Fruit fly (Drosophila melanogaster) whole organism, embryonic: ENCODE results near the gene Sil1.

Experiments used
- Asciz ChIP-seq: fragments of 200-800 bp; sonication (Bioruptor generic); optimal IDR thresholded peaks from 2 replicates; lab custom pipeline; 2017; ENCODE audit warnings: missing biosample characterization, mild to moderate bottlenecking, missing genetic modification characterization, missing genetic modification reagents
- Atf3 ChIP-seq: fragments of 200-800 bp; sonication (Bioruptor generic); optimal IDR thresholded peaks from 3 replicates; lab custom pipeline; 2016; ENCODE audit warnings: missing biosample characterization, missing genetic modification characterization
- B-H2 ChIP-seq: fragments of 200-800 bp; sonication (Bioruptor generic); optimal IDR thresholded peaks from 2 replicates; lab custom pipeline; 2018; ENCODE audit warnings: missing biosample characterization, mild to moderate bottlenecking, missing genetic modification characterization
- CG10147 ChIP-seq: fragments of 200-800 bp; sonication (Bioruptor generic); optimal IDR thresholded peaks from 2 replicates; lab custom pipeline; 2019; ENCODE audit warnings: missing biosample characterization, mild to moderate bottlenecking, missing genetic modification characterization, moderate library complexity
- CG11085 ChIP-seq: fragments of 200-800 bp; sonication (Bioruptor generic); IDR thresholded peaks from 2 replicates; pipeline ENCODE4 v1.3.6; 2022; ENCODE audit warnings: missing biosample characterization, missing genetic modification characterization
- CG11696 ChIP-seq: fragments of 200-800 bp; sonication (Bioruptor generic); IDR thresholded peaks from 2 replicates; pipeline ENCODE4 v1.3.6; 2022; ENCODE audit warnings: missing biosample characterization, missing genetic modification characterization
- CG13624 ChIP-seq: fragments of 200-800 bp; sonication (Bioruptor generic); optimal IDR thresholded peaks from 2 replicates; lab custom pipeline; 2016; ENCODE audit warnings: missing biosample characterization, missing genetic modification characterization
- CG14014 ChIP-seq: fragments of 200-800 bp; sonication (Bioruptor generic); IDR thresholded peaks from 2 replicates; pipeline ENCODE4 v1.3.6; 2022; ENCODE audit warnings: missing biosample characterization, missing genetic modification characterization
- CG17612 ChIP-seq: fragments of 200-800 bp; sonication (Bioruptor generic); IDR thresholded peaks from 2 replicates; pipeline ENCODE4 v1.3.6; 2022; ENCODE audit warnings: missing biosample characterization, missing genetic modification characterization
- CG2116 ChIP-seq: fragments of 200-800 bp; sonication (Bioruptor generic); optimal IDR thresholded peaks from 3 replicates; lab custom pipeline; 2018; ENCODE audit warnings: missing biosample characterization, mild to moderate bottlenecking, missing genetic modification characterization
- CG2202 ChIP-seq: fragments of 200-800 bp; sonication (Bioruptor generic); optimal IDR thresholded peaks from 2 replicates; lab custom pipeline; 2018; ENCODE audit warnings: missing biosample characterization, mild to moderate bottlenecking, missing genetic modification characterization
- CG3065 ChIP-seq: fragments of 200-800 bp; sonication (Bioruptor generic); optimal IDR thresholded peaks from 2 replicates; lab custom pipeline; 2016; ENCODE audit warnings: missing biosample characterization, missing genetic modification characterization
- CG31441 ChIP-seq: fragments of 200-800 bp; sonication (Bioruptor generic); IDR thresholded peaks from 2 replicates; pipeline ENCODE4 v1.3.6; 2022; ENCODE audit warnings: missing biosample characterization, missing genetic modification characterization
- CG33557 ChIP-seq: fragments of 200-800 bp; sonication (Bioruptor generic); optimal IDR thresholded peaks from 2 replicates; lab custom pipeline; 2019; ENCODE audit warnings: missing biosample characterization, mild to moderate bottlenecking, missing genetic modification characterization, moderate library complexity
- CG4707 ChIP-seq: fragments of 200-800 bp; sonication (Bioruptor generic); optimal IDR thresholded peaks from 2 replicates; lab custom pipeline; 2018; ENCODE audit warnings: missing biosample characterization, mild to moderate bottlenecking, missing genetic modification characterization, moderate library complexity
- CG8281 ChIP-seq: fragments of 200-800 bp; sonication (Bioruptor generic); optimal IDR thresholded peaks from 2 replicates; lab custom pipeline; 2018; ENCODE audit warnings: missing biosample characterization, mild to moderate bottlenecking, missing genetic modification characterization, moderate library complexity
- CG9215 ChIP-seq: fragments of 200-800 bp; sonication (Bioruptor generic); IDR thresholded peaks from 2 replicates; pipeline ENCODE4 v1.3.6; 2022; ENCODE audit warnings: missing biosample characterization, missing genetic modification characterization
- CTCF ChIP-seq: fragments of 200-800 bp; sonication (Bioruptor generic); optimal IDR thresholded peaks from 2 replicates; lab custom pipeline; 2017; ENCODE audit warnings: missing biosample characterization, mild to moderate bottlenecking, missing genetic modification characterization, moderate library complexity
- CoRest ChIP-seq: fragments of 200-800 bp; sonication (Bioruptor generic); optimal IDR thresholded peaks from 3 replicates; lab custom pipeline; 2018; ENCODE audit warnings: missing biosample characterization, mild to moderate bottlenecking, missing genetic modification characterization, moderate library complexity
- Deaf1 ChIP-seq: fragments of 200-800 bp; optimal IDR thresholded peaks from 3 replicates; lab custom pipeline; 2019; ENCODE audit warnings: missing biosample characterization, mild to moderate bottlenecking, missing genetic modification characterization, moderate library complexity
- Dfd ChIP-seq, 2 experiments: fragments of >200 bp; optimal IDR thresholded peaks; 2 replicates each; lab custom pipeline; 2017; ENCODE audit warnings: missing biosample characterization in 2 of 2, missing genetic modification characterization in 2 of 2
- Doc2 ChIP-seq: fragments of 200-800 bp; sonication (Bioruptor generic); IDR thresholded peaks from 2 replicates; pipeline ENCODE4 v1.3.6; 2022; ENCODE audit warnings: missing biosample characterization, missing genetic modification characterization
- E2f2 ChIP-seq: fragments of 200-800 bp; sonication (Bioruptor generic); IDR thresholded peaks from 2 replicates; pipeline ENCODE4 v1.3.6; 2022; ENCODE audit warnings: missing biosample characterization, missing genetic modification characterization
- GATAe ChIP-seq: fragments of 200-800 bp; sonication (Bioruptor generic); conservative IDR thresholded peaks from 2 replicates; pipeline ENCODE4 v1.3.6; 2022; ENCODE audit warnings: missing biosample characterization, missing genetic modification characterization
- Myb ChIP-seq: fragments of 200-800 bp; sonication (Bioruptor generic); optimal IDR thresholded peaks from 2 replicates; lab custom pipeline; 2016; ENCODE audit warnings: missing biosample characterization, missing genetic modification characterization
- NFAT ChIP-seq: fragments of 200-800 bp; sonication (Bioruptor generic); IDR thresholded peaks from 2 replicates; pipeline ENCODE4 v1.3.6; 2022; ENCODE audit warnings: missing biosample characterization, missing genetic modification characterization
- Neu2 ChIP-seq: fragments of 200-800 bp; sonication (Bioruptor generic); optimal IDR thresholded peaks from 3 replicates; lab custom pipeline; 2016; ENCODE audit warnings: missing biosample characterization, missing genetic modification characterization, borderline replicate concordance
- Sry-β ChIP-seq: fragments of 200-800 bp; sonication (Bioruptor generic); optimal IDR thresholded peaks from 2 replicates; lab custom pipeline; 2018; ENCODE audit warnings: missing biosample characterization, mild to moderate bottlenecking, missing genetic modification characterization, moderate library complexity
- TFAM ChIP-seq: fragments of 200-800 bp; sonication (Bioruptor generic); optimal IDR thresholded peaks from 2 replicates; lab custom pipeline; 2017; ENCODE audit warnings: missing biosample characterization, missing genetic modification characterization, inconsistent platforms
- YL-1 ChIP-seq: fragments of 200-800 bp; sonication (Bioruptor generic); optimal IDR thresholded peaks from 3 replicates; lab custom pipeline; 2017; ENCODE audit warnings: missing biosample characterization, mild to moderate bottlenecking, missing genetic modification characterization
- caup ChIP-seq: fragments of 200-800 bp; sonication (Bioruptor generic); optimal IDR thresholded peaks from 3 replicates; lab custom pipeline; 2017; ENCODE audit warnings: missing biosample characterization, mild to moderate bottlenecking, missing genetic modification characterization, moderate library complexity; ENCODE audit not compliant: severe bottlenecking
- chinmo ChIP-seq: fragments of 200-800 bp; sonication (Bioruptor generic); IDR thresholded peaks from 4 replicates; pipeline ENCODE4 v1.3.6; 2022; ENCODE audit warnings: missing biosample characterization, missing genetic modification characterization; ENCODE audit not compliant: partially characterized antibody
- ci ChIP-seq: fragments of 200-800 bp; sonication (Bioruptor generic); IDR thresholded peaks from 3 replicates; pipeline ENCODE4 v1.3.6; 2022; ENCODE audit warnings: missing biosample characterization, missing genetic modification characterization
- crc ChIP-seq: fragments of 200-800 bp; sonication (Bioruptor generic); optimal IDR thresholded peaks from 2 replicates; lab custom pipeline; 2016; ENCODE audit warnings: missing biosample characterization, missing genetic modification characterization
- croc ChIP-seq: fragments of 200-800 bp; sonication (Bioruptor generic); conservative IDR thresholded peaks from 3 replicates; pipeline ENCODE4 v1.3.6; 2022; ENCODE audit warnings: missing biosample characterization, missing genetic modification characterization
- dimm ChIP-seq: fragments of 200-800 bp; sonication (Bioruptor generic); IDR thresholded peaks from 2 replicates; pipeline ENCODE4 v1.3.6; 2022; ENCODE audit warnings: missing biosample characterization, missing genetic modification characterization
- dmrt11E ChIP-seq: fragments of 200-800 bp; sonication (Bioruptor generic); optimal IDR thresholded peaks from 3 replicates; lab custom pipeline; 2018; ENCODE audit warnings: missing biosample characterization, mild to moderate bottlenecking, missing genetic modification characterization, moderate library complexity
- ems ChIP-seq: fragments of 200-800 bp; sonication (Bioruptor generic); optimal IDR thresholded peaks from 3 replicates; lab custom pipeline; 2016; ENCODE audit warnings: missing biosample characterization, missing genetic modification characterization
- gce ChIP-seq: fragments of 200-800 bp; sonication (Bioruptor generic); IDR thresholded peaks from 3 replicates; pipeline ENCODE4 v1.3.6; 2022; ENCODE audit warnings: missing biosample characterization, missing genetic modification characterization
- gcm2 ChIP-seq: fragments of 200-800 bp; sonication (Bioruptor generic); optimal IDR thresholded peaks from 2 replicates; lab custom pipeline; 2016; ENCODE audit warnings: missing biosample characterization, missing genetic modification characterization
- gfzf ChIP-seq: fragments of 200-800 bp; sonication (Bioruptor generic); optimal IDR thresholded peaks from 2 replicates; lab custom pipeline; 2016; ENCODE audit warnings: missing biosample characterization, mild to moderate bottlenecking, missing genetic modification characterization, moderate library complexity
- grau ChIP-seq: fragments of 200-800 bp; optimal IDR thresholded peaks from 3 replicates; lab custom pipeline; 2019; ENCODE audit warnings: missing biosample characterization, mild to moderate bottlenecking, missing genetic modification characterization, moderate library complexity
- knrl ChIP-seq: fragments of 200-800 bp; sonication (Bioruptor generic); IDR thresholded peaks from 3 replicates; pipeline ENCODE4 v1.3.6; 2022; ENCODE audit warnings: missing biosample characterization, missing genetic modification characterization; ENCODE audit not compliant: partially characterized antibody
- oc ChIP-seq: fragments of 200-800 bp; sonication (Bioruptor generic); optimal IDR thresholded peaks from 2 replicates; lab custom pipeline; 2018; ENCODE audit warnings: missing biosample characterization, mild to moderate bottlenecking, missing genetic modification characterization, moderate library complexity
- org-1 ChIP-seq: fragments of 200-800 bp; sonication (Bioruptor generic); optimal IDR thresholded peaks from 2 replicates; lab custom pipeline; 2017; ENCODE audit warnings: missing biosample characterization, missing genetic modification characterization
- pnt ChIP-seq: fragments of 200-800 bp; sonication (Bioruptor generic); optimal IDR thresholded peaks from 3 replicates; lab custom pipeline; 2016; ENCODE audit warnings: missing biosample characterization, missing genetic modification characterization
- pzg ChIP-seq: fragments of 200-800 bp; sonication (Bioruptor generic); optimal IDR thresholded peaks from 3 replicates; lab custom pipeline; 2018; ENCODE audit warnings: missing biosample characterization, mild to moderate bottlenecking, missing genetic modification characterization, moderate library complexity
- ranshi ChIP-seq: fragments of 200-800 bp; sonication (Bioruptor generic); IDR thresholded peaks from 2 replicates; pipeline ENCODE4 v1.3.6; 2022; ENCODE audit warnings: missing biosample characterization, missing genetic modification characterization
- run ChIP-seq: fragments of 200-800 bp; sonication (Bioruptor generic); optimal IDR thresholded peaks from 3 replicates; lab custom pipeline; 2018; ENCODE audit warnings: missing biosample characterization, mild to moderate bottlenecking, missing genetic modification characterization
- slou ChIP-seq: fragments of 200-800 bp; sonication (Bioruptor generic); optimal IDR thresholded peaks from 3 replicates; lab custom pipeline; 2016; ENCODE audit warnings: missing biosample characterization, missing genetic modification characterization
- sug ChIP-seq: fragments of 200-800 bp; optimal IDR thresholded peaks from 2 replicates; lab custom pipeline; 2019; ENCODE audit warnings: missing biosample characterization, mild to moderate bottlenecking, missing genetic modification characterization, moderate library complexity

Sil1 gene

dm6 chr3R:25247379-25247869, 12.1 kb upstream of the Sil1 start, which contains the start of the genes RpS27 and Nup37 (continued):
- TF ChIP-seq gcm2 (GFP tag; lab: Kevin White, UChicago) (peak; percentile 98), Neu2 (peak; percentile 93), dimm (GFP tag; lab: Robert Waterston, UW) (peak; percentile 92), ci (peak; percentile 99), B-H2 (peak; percentile 100), CG11085 (peak; percentile 99), CG14014 (peak; percentile 95), oc (tag; lab: Kevin White, UChicago) (peak; percentile 92), Doc2 (peak; percentile 94), E2f2 (GFP tag; lab: Robert Waterston, UW) (peak; percentile 85), GATAe (GFP tag; lab: Robert Waterston, UW) (peak; percentile 87), CG2202 (tag; lab: Kevin White, UChicago) (peak; percentile 96), Atf3 (GFP tag; lab: Kevin White, UChicago) (peak; percentile 98), CoRest (tag; lab: Kevin White, UChicago) (peak; percentile 95), knrl (GFP tag; lab: Robert Waterston, UW) (0 out of 3 replicates have a peak, but pooled peaks have one; percentile 44), TFAM (peak; percentile 93), CG31441 (GFP tag; lab: Robert Waterston, UW) (peak; percentile 98), CG4707 (GFP tag; lab: Kevin White, UChicago) (peak; percentile 97), slou (peak; percentile 97), Myb (GFP tag; lab: Kevin White, UChicago) (peak; percentile 94), Dfd (GFP tag; optimal IDR thresholded peaks at IDR 0.05; lab: Kevin White, UChicago) (no peak), sug (peak; percentile 97), chinmo (GFP tag; lab: Robert Waterston, UW) (no peak), CG11696 (GFP tag; lab: Robert Waterston, UW) (peak; percentile 84), NFAT (peak; percentile 99), CG3065 (GFP tag; lab: Kevin White, UChicago) (peak; percentile 98), croc (GFP tag; lab: Robert Waterston, UW) (peak; percentile 88), run (tag; lab: Kevin White, UChicago) (peak; percentile 90), ems (GFP tag; lab: Kevin White, UChicago) (peak; percentile 98), Asciz (GFP tag; lab: Kevin White, UChicago) (peak; percentile 98), pzg (peak; percentile 97), CTCF (GFP tag; lab: Kevin White, UChicago) (peak; percentile 74), CG33557 (GFP tag; lab: Kevin White, UChicago) (peak; percentile 96), CG9215 (GFP tag; lab: Robert Waterston, UW) (peak; percentile 91), Sry-β (GFP tag; lab: Kevin White, UChicago) (peak; percentile 80), CG8281 (tag; lab: Kevin White, UChicago) (peak; percentile 87), CG13624 (GFP tag; lab: Kevin White, UChicago) (peak; percentile 99), grau (tag; lab: Kevin White, UChicago) (peak; percentile 92), pnt (GFP tag; lab: Kevin White, UChicago) (peak; percentile 91), ranshi (peak; percentile 96), Deaf1 (tag; lab: Kevin White, UChicago) (peak; percentile 69), CG17612 (GFP tag; lab: Robert Waterston, UW) (peak; percentile 93), gce (GFP tag; lab: Robert Waterston, UW) (peak; percentile 98), YL-1 (GFP tag; lab: Kevin White, UChicago) (peak; percentile 100), gfzf (GFP tag; lab: Kevin White, UChicago) (peak; percentile 96), crc (peak; percentile 97), CG10147 (peak; percentile 95), dmrt11E (tag; lab: Kevin White, UChicago) (peak; percentile 94), org-1 (GFP tag; lab: Kevin White, UChicago) (peak; percentile 97), CG2116 (peak; percentile 94), caup (GFP tag; lab: Kevin White, UChicago) (peak; percentile 100)
